Worm (Caenorhabditis elegans) whole organism, early embryonic: ENCODE results near the gene nlp-3.

ENCODE experiments used
- F13C5.2 ChIP-seq: sonication (generic microtip); optimal IDR thresholded peaks from 2 replicates; lab custom pipeline; 2017; ENCODE audit warnings: mild to moderate bottlenecking, missing genetic modification characterization, inconsistent platforms, missing compliant biosample characterization
- aly-1 ChIP-seq: sonication (generic microtip); optimal IDR thresholded peaks from 2 replicates; lab custom pipeline; 2016; ENCODE audit warnings: missing genetic modification characterization, missing compliant biosample characterization
- ama-1 ChIP-seq: fragments of 150-350 bp; optimal IDR thresholded peaks from 2 replicates; lab custom pipeline; 2014
- ceh-13 ChIP-seq: fragments of 200-800 bp; sonication (Bioruptor generic); optimal IDR thresholded peaks from 2 replicates; lab custom pipeline; 2018; ENCODE audit warnings: mild to moderate bottlenecking, missing genetic modification characterization, missing compliant biosample characterization
- ceh-36 ChIP-seq: sonication (generic microtip); optimal IDR thresholded peaks from 2 replicates; lab custom pipeline; 2016; ENCODE audit warnings: missing genetic modification characterization, inconsistent platforms, missing compliant biosample characterization
- flt-1 ChIP-seq: fragments of 200-800 bp; sonication (Bioruptor generic); IDR thresholded peaks from 2 replicates; pipeline ENCODE4 v1.3.6; 2022; ENCODE audit warnings: missing genetic modification characterization, missing compliant biosample characterization
- hmbx-1 ChIP-seq: sonication (generic microtip); optimal IDR thresholded peaks from 2 replicates; lab custom pipeline; 2016; ENCODE audit warnings: mild to moderate bottlenecking, missing genetic modification characterization, missing compliant biosample characterization
- hmg-4 ChIP-seq: fragments of 200-800 bp; sonication (Bioruptor generic); optimal IDR thresholded peaks from 2 replicates; lab custom pipeline; 2018; ENCODE audit warnings: mild to moderate bottlenecking, missing genetic modification characterization, missing compliant biosample characterization
- hnd-1 ChIP-seq: sonication (generic microtip); optimal IDR thresholded peaks from 2 replicates; lab custom pipeline; 2016; ENCODE audit warnings: missing genetic modification characterization, missing compliant biosample characterization
- pes-1 ChIP-seq: fragments of 200-800 bp; sonication (Bioruptor generic); IDR thresholded peaks from 2 replicates; pipeline ENCODE4 v1.3.6; 2022; ENCODE audit warnings: missing genetic modification reagents, missing genetic modification characterization, missing compliant biosample characterization
- scrt-1 ChIP-seq: fragments of 200-800 bp; sonication (Bioruptor generic); IDR thresholded peaks from 2 replicates; pipeline ENCODE4 v1.3.6; 2022; ENCODE audit warnings: missing genetic modification characterization, missing compliant biosample characterization
- sea-1 ChIP-seq: fragments of 200-800 bp; sonication (Bioruptor generic); conservative IDR thresholded peaks from 2 replicates; pipeline ENCODE4 v1.3.6; 2022; ENCODE audit warnings: missing genetic modification characterization, missing compliant biosample characterization
- tbx-11 ChIP-seq: fragments of 200-800 bp; sonication (Bioruptor generic); IDR thresholded peaks from 2 replicates; pipeline ENCODE4 v1.3.6; 2022; ENCODE audit warnings: missing genetic modification characterization, missing compliant biosample characterization
- tbx-37 ChIP-seq: fragments of 200-800 bp; sonication (Bioruptor generic); conservative IDR thresholded peaks from 2 replicates; pipeline ENCODE4 v1.3.6; 2022; ENCODE audit warnings: missing genetic modification reagents, missing genetic modification characterization, missing compliant biosample characterization

DNA sequence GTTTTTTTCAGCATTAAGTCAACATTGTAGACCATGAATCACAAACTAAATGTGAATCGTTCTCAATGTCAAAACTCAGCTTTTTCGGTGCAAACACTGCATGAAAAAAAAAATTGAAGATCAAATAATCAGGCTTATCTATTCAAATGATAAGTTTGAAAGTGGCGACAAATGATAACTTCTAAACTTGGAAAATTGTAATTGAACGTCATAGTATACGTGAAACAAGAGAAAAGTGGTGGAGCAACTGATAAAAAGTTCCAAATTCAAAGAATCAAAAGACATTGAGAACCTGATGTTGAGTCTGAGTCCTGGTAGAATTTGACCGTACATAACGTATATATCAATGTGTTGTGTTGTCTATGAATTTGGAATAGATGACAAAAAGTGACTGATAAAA is 15.1 kb downstream of the nlp-3 start:
- TF ChIP-seq hmbx-1 (tag; lab: Kevin White, UChicago) (no peak), ama-1 (lab: Kevin White, UChicago) (no peak), flt-1 (GFP tag; lab: Robert Waterston, UW) (no peak), pes-1 (GFP tag; lab: Robert Waterston, UW) (no peak), scrt-1 (GFP tag; lab: Robert Waterston, UW) (no peak), F13C5.2 (tag; lab: Kevin White, UChicago) (no peak), aly-1 (no peak), ceh-13 (no peak), tbx-11 (no peak), tbx-37 (GFP tag; lab: Robert Waterston, UW) (no peak), sea-1 (no peak), ceh-36 (tag; lab: Kevin White, UChicago) (no peak), hmg-4 (GFP tag; lab: Kevin White, UChicago) (no peak), hnd-1 (tag; lab: Kevin White, UChicago) (no peak)
